Fruit fly (Drosophila melanogaster) ovary, adult (tissue): ENCODE measurements around the gene Edem1.

Source experiments
- CG17801 ChIP-seq: fragments of 200-800 bp; optimal IDR thresholded peaks from 2 replicates; lab custom pipeline; 2019; ENCODE audit warnings: missing biosample characterization, mild to moderate bottlenecking, missing genetic modification characterization, moderate library complexity; ENCODE audit not compliant: partially characterized antibody

The Edem1 gene

dm6 chrX:1927473-1928306 lies 19.1 kb upstream of the Edem1 start, which contains the start of gene CG11596:
CG11596 (plus strand) TSS chrX:1927683.
- peak; percentile 6 for TF ChIP-seq CG17801 (GFP tag; lab: Kevin White, UChicago)

dm6 chrX:1922765-1923501 lies 14.3 kb upstream of the Edem1 start, which contains the start of the genes eIF2Bepsilon and Ocrl:
eIF2Bepsilon (minus strand) TSS chrX:1922874.
Ocrl (plus strand) TSS chrX:1922981.
- TF ChIP-seq CG17801 (GFP tag; lab: Kevin White, UChicago) = no peak

dm6 chrX:1909533-1909932 lies 906 bp upstream of the Edem1 start:
- no peak for TF ChIP-seq CG17801 (GFP tag; lab: Kevin White, UChicago)

- peak; percentile 39 for TF ChIP-seq CG17801 (GFP tag; lab: Kevin White, UChicago)
Observed at dm6 chrX:1907727-1908264, 831 bp downstream of the Edem1 start, which contains the start of gene mip130. mip130 (plus strand) TSS chrX:1908239.

dm6 chrX:1903968-1904367 lies 4.7 kb downstream of the Edem1 start:
- no peak for TF ChIP-seq CG17801 (GFP tag; lab: Kevin White, UChicago)

dm6 chrX:1903077-1903476 lies 5.5 kb downstream of the Edem1 start, which contains the start of gene CG32801:
CG32801 (minus strand) TSS chrX:1903177.
- no peak for TF ChIP-seq CG17801 (GFP tag; lab: Kevin White, UChicago)

dm6 chrX:1901605-1902136 lies 7.0 kb downstream of the Edem1 start, which contains the start of gene Ldaf1:
Ldaf1 (minus strand) TSS chrX:1901911.
- no peak for TF ChIP-seq CG17801 (GFP tag; lab: Kevin White, UChicago)

- no peak for TF ChIP-seq CG17801 (GFP tag; lab: Kevin White, UChicago)
Observed at dm6 chrX:1900123-1900818, 8.4 kb downstream of the Edem1 start, which contains the start of gene arm. arm (minus strand) TSS chrX:1900646.

dm6 chrX:1899445-1900085 lies 9.1 kb downstream of the Edem1 start:
- no peak for TF ChIP-seq CG17801 (GFP tag; lab: Kevin White, UChicago)

dm6 chrX:1897384-1897783 lies 11.2 kb downstream of the Edem1 start:
- TF ChIP-seq CG17801 (GFP tag; lab: Kevin White, UChicago) = no peak

- no peak for TF ChIP-seq CG17801 (GFP tag; lab: Kevin White, UChicago)
Observed at dm6 chrX:1893532-1893931, 15.1 kb downstream of the Edem1 start.

- TF ChIP-seq CG17801 (GFP tag; lab: Kevin White, UChicago) = peak; percentile 83
Observed at dm6 chrX:1889926-1890325, 18.7 kb downstream of the Edem1 start, which contains the start of the genes trr and mRpL16. trr (minus strand) TSS chrX:1889950. mRpL16 (plus strand) TSS chrX:1890256.

dm6 chrX:1880779-1881178 lies 27.8 kb downstream of the Edem1 start:
- no peak for TF ChIP-seq CG17801 (GFP tag; lab: Kevin White, UChicago)
